Worm (Caenorhabditis elegans) whole organism, early embryonic: ENCODE measurements around the gene K09C4.1.

Experiments
- ama-1 ChIP-seq: fragments of 150-350 bp; optimal IDR thresholded peaks from 2 replicates; lab custom pipeline; 2014
- ceh-13 ChIP-seq: fragments of 200-800 bp; sonication (Bioruptor generic); optimal IDR thresholded peaks from 2 replicates; lab custom pipeline; 2018; ENCODE audit warnings: mild to moderate bottlenecking, missing genetic modification characterization, missing compliant biosample characterization
- hmbx-1 ChIP-seq: sonication (generic microtip); optimal IDR thresholded peaks from 2 replicates; lab custom pipeline; 2016; ENCODE audit warnings: mild to moderate bottlenecking, missing genetic modification characterization, missing compliant biosample characterization
- pes-1 ChIP-seq: fragments of 200-800 bp; sonication (Bioruptor generic); IDR thresholded peaks from 2 replicates; pipeline ENCODE4 v1.3.6; 2022; ENCODE audit warnings: missing genetic modification reagents, missing genetic modification characterization, missing compliant biosample characterization
- scrt-1 ChIP-seq: fragments of 200-800 bp; sonication (Bioruptor generic); IDR thresholded peaks from 2 replicates; pipeline ENCODE4 v1.3.6; 2022; ENCODE audit warnings: missing genetic modification characterization, missing compliant biosample characterization
- sea-1 ChIP-seq: fragments of 200-800 bp; sonication (Bioruptor generic); conservative IDR thresholded peaks from 2 replicates; pipeline ENCODE4 v1.3.6; 2022; ENCODE audit warnings: missing genetic modification characterization, missing compliant biosample characterization
- tbx-11 ChIP-seq: fragments of 200-800 bp; sonication (Bioruptor generic); IDR thresholded peaks from 2 replicates; pipeline ENCODE4 v1.3.6; 2022; ENCODE audit warnings: missing genetic modification characterization, missing compliant biosample characterization
- tra-4 ChIP-seq: sonication (generic microtip); optimal IDR thresholded peaks from 2 replicates; lab custom pipeline; 2017; ENCODE audit warnings: missing genetic modification characterization, missing compliant biosample characterization

- no peak for TF ChIP-seq hmbx-1
- TF ChIP-seq scrt-1 (GFP tag; lab: Robert Waterston, UW) = no peak
- TF ChIP-seq tbx-11 (GFP tag; lab: Robert Waterston, UW) = no peak
- TF ChIP-seq tra-4 = no peak
- no peak for TF ChIP-seq ceh-13 (GFP tag; lab: Kevin White, UChicago)
- no peak for TF ChIP-seq ama-1 (lab: Kevin White, UChicago)
- TF ChIP-seq sea-1 = no peak
- TF ChIP-seq pes-1 = no peak
Observed at ce11 chrX:3297812-3298211, 870 bp upstream of the K09C4.1 start.
